Fruit fly (Drosophila melanogaster): ENCODE measurements around the gene CG42249.

CG42249 gene

DNA sequence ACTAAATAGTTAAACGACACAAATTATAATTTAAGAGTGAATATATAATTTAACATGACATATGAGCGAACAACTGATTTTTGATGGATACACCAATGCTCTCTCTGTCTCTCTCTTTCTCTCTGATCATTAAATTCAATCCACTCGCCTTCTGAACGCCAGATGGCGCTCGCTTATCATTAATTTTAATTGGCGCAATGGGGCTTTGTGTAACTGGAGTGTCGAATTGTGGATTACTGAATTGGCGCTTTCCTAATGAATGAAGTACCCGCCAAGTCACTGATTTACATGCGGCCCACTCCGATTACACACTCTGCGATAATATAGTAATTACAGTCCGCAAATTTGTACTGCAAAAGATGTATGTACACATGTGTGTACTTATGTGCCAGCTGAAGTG, 14.2 kb upstream of the CG42249 start:
- TF ChIP-seq CG4496 (GFP tag; IDR thresholded peaks at IDR 0.05) (no peak), CG8301 (tag; optimal IDR thresholded peaks at IDR 0.05) (no peak), CG17806 (tag; optimal IDR thresholded peaks at IDR 0.05) (no peak), D1 (tag; optimal IDR thresholded peaks at IDR 0.05) (no peak), CG34367 (tag; optimal IDR thresholded peaks at IDR 0.05) (no peak), CG8159 (tag; optimal IDR thresholded peaks at IDR 0.05) (no peak), CG32121 (GFP tag; IDR thresholded peaks at IDR 0.05) (no peak), rn (GFP tag; IDR thresholded peaks at IDR 0.05) (no peak)

- no peak for TF ChIP-seq CG10348 (GFP tag; IDR thresholded peaks at IDR 0.05)
- no peak for TF ChIP-seq gl (tag; optimal IDR thresholded peaks at IDR 0.05)
- TF ChIP-seq CG13204 (GFP tag; optimal IDR thresholded peaks at IDR 0.05), result no peak
- TF ChIP-seq CG34367 (tag; optimal IDR thresholded peaks at IDR 0.05), result no peak
Measured at dm6 chrX:11083007-11083406, 13.1 kb upstream of the CG42249 start.

DNA sequence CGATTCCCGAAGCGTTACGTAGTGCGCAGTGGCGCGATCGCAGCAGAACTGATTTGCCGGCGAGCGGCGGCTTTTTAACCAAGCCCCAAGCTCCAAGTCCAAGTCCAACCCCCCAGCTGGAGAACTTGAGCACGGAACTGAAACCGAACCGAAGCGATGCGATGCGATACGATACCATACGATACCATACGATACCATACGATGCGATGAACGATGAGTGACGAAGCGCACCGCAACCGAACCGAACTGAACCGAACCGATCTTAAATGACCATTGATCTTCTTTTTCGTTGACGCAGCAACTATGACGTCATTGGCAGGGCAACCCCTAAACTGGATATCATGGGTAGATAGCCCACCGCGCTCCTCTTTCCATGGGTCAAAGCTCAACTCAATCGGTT, 9.8 kb upstream of the CG42249 start, which contains the start of gene sev:
sev (minus strand) TSS at position 50 of the 400 bp plus-strand sequence.
- TF ChIP-seq CG32121 (GFP tag; IDR thresholded peaks at IDR 0.05) (no peak), rn (GFP tag; IDR thresholded peaks at IDR 0.05) (no peak), EcR (GFP tag; optimal IDR thresholded peaks at IDR 0.05) (no peak), CG15710 (tag; optimal IDR thresholded peaks at IDR 0.05) (no peak), CG17806 (tag; optimal IDR thresholded peaks at IDR 0.05) (no peak), CG12605 (GFP tag; IDR thresholded peaks at IDR 0.05) (no peak), CG4496 (GFP tag; IDR thresholded peaks at IDR 0.05) (no peak), CG8159 (tag; optimal IDR thresholded peaks at IDR 0.05) (no peak), D1 (tag; optimal IDR thresholded peaks at IDR 0.05) (no peak), Ets98B (GFP tag; IDR thresholded peaks at IDR 0.05) (no peak), CG14655 (GFP tag; optimal IDR thresholded peaks at IDR 0.05) (no peak), gl (tag; optimal IDR thresholded peaks at IDR 0.05) (no peak), CG10348 (GFP tag; IDR thresholded peaks at IDR 0.05) (no peak), CG13204 (GFP tag; optimal IDR thresholded peaks at IDR 0.05) (no peak), fd96Ca (GFP tag; IDR thresholded peaks at IDR 0.05) (no peak)

dm6 chrX:11087384-11087783, 8.7 kb upstream of the CG42249 start:
- TF ChIP-seq D1 (tag; optimal IDR thresholded peaks at IDR 0.05), result no peak
- TF ChIP-seq CG4496 (GFP tag; IDR thresholded peaks at IDR 0.05), result peak; percentile 55; the same call in 1 of the 3 replicates

- TF ChIP-seq CG8301 (tag; optimal IDR thresholded peaks at IDR 0.05), result peak; percentile 17
- TF ChIP-seq Pif1A (GFP tag; optimal IDR thresholded peaks at IDR 0.05), result no peak
- TF ChIP-seq CG8159 (tag; optimal IDR thresholded peaks at IDR 0.05), result peak; percentile 26
Measured at dm6 chrX:11088778-11089340, 7.2 kb upstream of the CG42249 start, which contains the start of gene Vago. Vago (plus strand) TSS chrX:11089290.

dm6 chrX:11090161-11090560, 5.9 kb upstream of the CG42249 start, which contains the start of gene CG2076:
CG2076 (plus strand) TSS chrX:11090210.
- no peak for TF ChIP-seq CG8159 (tag; optimal IDR thresholded peaks at IDR 0.05)
- TF ChIP-seq CG32121 (GFP tag; IDR thresholded peaks at IDR 0.05), result no peak
- TF ChIP-seq gl (tag; optimal IDR thresholded peaks at IDR 0.05), result no peak

dm6 chrX:11092201-11092600, 3.9 kb upstream of the CG42249 start, which contains the start of gene CG2061:
CG2061 (plus strand) TSS chrX:11092492.
- TF ChIP-seq Ets98B (GFP tag; IDR thresholded peaks at IDR 0.05) (no peak), Pif1B (GFP tag; optimal IDR thresholded peaks at IDR 0.05) (no peak), Pif1A (GFP tag; optimal IDR thresholded peaks at IDR 0.05) (no peak), CG15710 (tag; optimal IDR thresholded peaks at IDR 0.05) (no peak), CG8301 (tag; optimal IDR thresholded peaks at IDR 0.05) (no peak), D1 (tag; optimal IDR thresholded peaks at IDR 0.05) (no peak)

- TF ChIP-seq Ets98B (GFP tag; IDR thresholded peaks at IDR 0.05) (no peak), CG32121 (GFP tag; IDR thresholded peaks at IDR 0.05) (no peak), D1 (tag; optimal IDR thresholded peaks at IDR 0.05) (no peak), gl (tag; optimal IDR thresholded peaks at IDR 0.05) (no peak), Pif1A (GFP tag; optimal IDR thresholded peaks at IDR 0.05) (no peak), fd96Ca (GFP tag; IDR thresholded peaks at IDR 0.05) (no peak), CG8301 (tag; optimal IDR thresholded peaks at IDR 0.05) (no peak), CG13204 (GFP tag; optimal IDR thresholded peaks at IDR 0.05) (no peak), Pif1B (GFP tag; optimal IDR thresholded peaks at IDR 0.05) (no peak), CG34367 (tag; optimal IDR thresholded peaks at IDR 0.05) (no peak), CG14655 (GFP tag; optimal IDR thresholded peaks at IDR 0.05) (no peak), CG12605 (GFP tag; IDR thresholded peaks at IDR 0.05) (no peak)
Measured at dm6 chrX:11095276-11095675, 797 bp upstream of the CG42249 start.

Measured in whole organism, pupa.